Worm (Caenorhabditis elegans) whole organism, early embryonic: ENCODE data around the gene srh-229.

Source experiments
- B0310.2 ChIP-seq: sonication (generic microtip); optimal IDR thresholded peaks from 2 replicates; lab custom pipeline; 2016; ENCODE audit warnings: mild to moderate bottlenecking, missing genetic modification characterization, missing compliant biosample characterization
- F13C5.2 ChIP-seq: sonication (generic microtip); optimal IDR thresholded peaks from 2 replicates; lab custom pipeline; 2017; ENCODE audit warnings: mild to moderate bottlenecking, missing genetic modification characterization, inconsistent platforms, missing compliant biosample characterization
- aly-1 ChIP-seq: sonication (generic microtip); optimal IDR thresholded peaks from 2 replicates; lab custom pipeline; 2016; ENCODE audit warnings: missing genetic modification characterization, missing compliant biosample characterization
- ama-1 ChIP-seq: fragments of 150-350 bp; optimal IDR thresholded peaks from 2 replicates; lab custom pipeline; 2014
- ceh-13 ChIP-seq: fragments of 200-800 bp; sonication (Bioruptor generic); optimal IDR thresholded peaks from 2 replicates; lab custom pipeline; 2018; ENCODE audit warnings: mild to moderate bottlenecking, missing genetic modification characterization, missing compliant biosample characterization
- ceh-36 ChIP-seq: sonication (generic microtip); optimal IDR thresholded peaks from 2 replicates; lab custom pipeline; 2016; ENCODE audit warnings: missing genetic modification characterization, inconsistent platforms, missing compliant biosample characterization
- ets-7 ChIP-seq: sonication (generic microtip); optimal IDR thresholded peaks from 2 replicates; lab custom pipeline; 2016; ENCODE audit warnings: missing genotype, missing genetic modification characterization, missing compliant biosample characterization
- flt-1 ChIP-seq: fragments of 200-800 bp; sonication (Bioruptor generic); IDR thresholded peaks from 2 replicates; pipeline ENCODE4 v1.3.6; 2022; ENCODE audit warnings: missing genetic modification characterization, missing compliant biosample characterization
- hmbx-1 ChIP-seq: sonication (generic microtip); optimal IDR thresholded peaks from 2 replicates; lab custom pipeline; 2016; ENCODE audit warnings: mild to moderate bottlenecking, missing genetic modification characterization, missing compliant biosample characterization
- hmg-4 ChIP-seq: fragments of 200-800 bp; sonication (Bioruptor generic); optimal IDR thresholded peaks from 2 replicates; lab custom pipeline; 2018; ENCODE audit warnings: mild to moderate bottlenecking, missing genetic modification characterization, missing compliant biosample characterization
- hnd-1 ChIP-seq: sonication (generic microtip); optimal IDR thresholded peaks from 2 replicates; lab custom pipeline; 2016; ENCODE audit warnings: missing genetic modification characterization, missing compliant biosample characterization
- pes-1 ChIP-seq: fragments of 200-800 bp; sonication (Bioruptor generic); IDR thresholded peaks from 2 replicates; pipeline ENCODE4 v1.3.6; 2022; ENCODE audit warnings: missing genetic modification reagents, missing genetic modification characterization, missing compliant biosample characterization
- scrt-1 ChIP-seq: fragments of 200-800 bp; sonication (Bioruptor generic); IDR thresholded peaks from 2 replicates; pipeline ENCODE4 v1.3.6; 2022; ENCODE audit warnings: missing genetic modification characterization, missing compliant biosample characterization
- sea-1 ChIP-seq: fragments of 200-800 bp; sonication (Bioruptor generic); conservative IDR thresholded peaks from 2 replicates; pipeline ENCODE4 v1.3.6; 2022; ENCODE audit warnings: missing genetic modification characterization, missing compliant biosample characterization
- tbx-11 ChIP-seq: fragments of 200-800 bp; sonication (Bioruptor generic); IDR thresholded peaks from 2 replicates; pipeline ENCODE4 v1.3.6; 2022; ENCODE audit warnings: missing genetic modification characterization, missing compliant biosample characterization
- tbx-37 ChIP-seq: fragments of 200-800 bp; sonication (Bioruptor generic); conservative IDR thresholded peaks from 2 replicates; pipeline ENCODE4 v1.3.6; 2022; ENCODE audit warnings: missing genetic modification reagents, missing genetic modification characterization, missing compliant biosample characterization
- tra-4 ChIP-seq: sonication (generic microtip); optimal IDR thresholded peaks from 2 replicates; lab custom pipeline; 2017; ENCODE audit warnings: missing genetic modification characterization, missing compliant biosample characterization

The srh-229 gene

DNA sequence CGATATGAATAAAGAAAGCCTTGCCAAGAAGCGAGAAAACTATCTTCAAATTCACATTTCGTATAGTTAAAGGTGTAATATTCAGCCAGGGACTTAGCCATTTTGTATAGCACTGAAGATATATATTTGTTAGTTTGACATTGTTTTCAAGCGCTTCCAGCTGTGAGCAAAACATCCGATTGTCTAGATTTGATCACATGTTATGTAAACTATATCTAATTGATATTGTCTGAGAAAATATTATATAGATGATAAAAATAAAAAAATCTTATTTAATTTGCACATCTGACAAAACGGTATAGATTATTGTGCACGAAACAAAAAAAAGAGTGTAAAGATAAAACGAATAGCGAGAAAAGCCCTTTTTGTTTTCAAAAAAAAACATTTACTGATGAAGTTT, 39.5 kb downstream of the srh-229 start, which contains the start of gene srh-89:
Gene srh-89, minus strand, starts transcription at position 101 of the 400 bp plus-strand sequence.
- TF ChIP-seq ama-1 (lab: Kevin White, UChicago) (no peak), scrt-1 (GFP tag; lab: Robert Waterston, UW) (no peak), F13C5.2 (tag; lab: Kevin White, UChicago) (no peak), ets-7 (tag; lab: Kevin White, UChicago) (no peak), ceh-13 (GFP tag; lab: Kevin White, UChicago) (no peak), tra-4 (tag; lab: Kevin White, UChicago) (no peak), tbx-11 (GFP tag; lab: Robert Waterston, UW) (no peak), flt-1 (no peak), aly-1 (no peak), hmg-4 (GFP tag; lab: Kevin White, UChicago) (no peak)

DNA sequence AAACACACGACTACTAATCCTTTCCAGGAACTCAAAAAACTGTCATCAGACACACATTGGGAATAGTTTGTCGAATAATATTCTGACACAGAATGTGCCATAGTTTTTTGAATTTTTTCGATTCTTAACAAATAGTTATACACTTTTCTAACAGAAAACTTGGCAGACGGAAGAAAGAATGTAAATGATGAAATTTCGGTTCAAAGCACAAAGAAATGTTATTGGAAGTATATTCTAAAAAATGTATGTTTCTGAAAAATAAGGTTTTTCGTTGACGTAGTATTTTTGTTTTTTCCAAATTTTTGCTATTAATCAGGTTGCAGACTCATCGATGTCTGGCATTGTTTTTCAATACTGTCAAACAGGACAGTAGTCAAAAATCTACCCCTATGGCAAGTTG, 43.3 kb downstream of the srh-229 start, which contains the start of gene srh-92:
Gene srh-92, minus strand, starts transcription at position 101 of the 400 bp plus-strand sequence.
- TF ChIP-seq hmbx-1 = no peak
- no peak for TF ChIP-seq tbx-37 (GFP tag; lab: Robert Waterston, UW)
- TF ChIP-seq pes-1 (GFP tag; lab: Robert Waterston, UW) = no peak
- no peak for TF ChIP-seq ama-1 (lab: Kevin White, UChicago)
- no peak for TF ChIP-seq ceh-36 (tag; lab: Kevin White, UChicago)
- TF ChIP-seq ets-7 (tag; lab: Kevin White, UChicago) = no peak
- TF ChIP-seq F13C5.2 (tag; lab: Kevin White, UChicago) = no peak
- TF ChIP-seq flt-1 = no peak
- TF ChIP-seq hmg-4 (GFP tag; lab: Kevin White, UChicago) = no peak
- TF ChIP-seq ceh-13 (GFP tag; lab: Kevin White, UChicago) = no peak
- TF ChIP-seq aly-1 = no peak
- TF ChIP-seq sea-1 (GFP tag; lab: Robert Waterston, UW) = no peak
- no peak for TF ChIP-seq scrt-1 (GFP tag; lab: Robert Waterston, UW)
- no peak for TF ChIP-seq tbx-11 (GFP tag; lab: Robert Waterston, UW)
- TF ChIP-seq B0310.2 (tag; lab: Kevin White, UChicago) = no peak
- no peak for TF ChIP-seq hnd-1 (tag; lab: Kevin White, UChicago)
- no peak for TF ChIP-seq tra-4 (tag; lab: Kevin White, UChicago)

DNA sequence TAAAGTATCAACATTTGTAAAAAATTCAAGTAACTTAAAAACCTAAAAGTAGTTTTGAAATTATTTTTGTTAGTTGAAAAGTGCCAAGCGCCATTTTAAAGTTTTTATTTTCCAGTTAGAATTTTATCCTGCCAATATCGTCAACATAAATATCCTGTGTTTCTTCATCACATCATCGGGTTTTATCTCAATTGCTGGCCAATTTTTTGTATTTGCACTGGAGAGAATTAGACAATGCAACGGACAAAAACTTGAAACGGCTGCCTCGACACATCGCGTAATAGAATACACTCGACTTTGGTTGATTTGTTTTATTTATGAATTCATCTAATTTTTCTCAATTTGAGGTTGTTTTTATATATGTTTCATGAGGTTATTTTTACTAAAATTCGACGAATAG, 49.2 kb downstream of the srh-229 start, which contains the start of gene F25E5.2:
Gene F25E5.2, plus strand, starts transcription at position 301 of the 400 bp plus-strand sequence.
- TF ChIP-seq aly-1 = no peak
- no peak for TF ChIP-seq hnd-1 (tag; lab: Kevin White, UChicago)
- TF ChIP-seq sea-1 (GFP tag; lab: Robert Waterston, UW) = no peak
- no peak for TF ChIP-seq tra-4 (tag; lab: Kevin White, UChicago)
- TF ChIP-seq hmbx-1 = no peak
- TF ChIP-seq tbx-37 (GFP tag; lab: Robert Waterston, UW) = no peak
- TF ChIP-seq pes-1 (GFP tag; lab: Robert Waterston, UW) = no peak
- no peak for TF ChIP-seq F13C5.2 (tag; lab: Kevin White, UChicago)
- TF ChIP-seq ceh-36 (tag; lab: Kevin White, UChicago) = no peak
- no peak for TF ChIP-seq B0310.2 (tag; lab: Kevin White, UChicago)
- TF ChIP-seq ceh-13 (GFP tag; lab: Kevin White, UChicago) = no peak
- no peak for TF ChIP-seq ama-1 (lab: Kevin White, UChicago)
- TF ChIP-seq tbx-11 (GFP tag; lab: Robert Waterston, UW) = no peak
- no peak for TF ChIP-seq flt-1
- TF ChIP-seq ets-7 (tag; lab: Kevin White, UChicago) = no peak
- no peak for TF ChIP-seq hmg-4 (GFP tag; lab: Kevin White, UChicago)
- no peak for TF ChIP-seq scrt-1 (GFP tag; lab: Robert Waterston, UW)

DNA sequence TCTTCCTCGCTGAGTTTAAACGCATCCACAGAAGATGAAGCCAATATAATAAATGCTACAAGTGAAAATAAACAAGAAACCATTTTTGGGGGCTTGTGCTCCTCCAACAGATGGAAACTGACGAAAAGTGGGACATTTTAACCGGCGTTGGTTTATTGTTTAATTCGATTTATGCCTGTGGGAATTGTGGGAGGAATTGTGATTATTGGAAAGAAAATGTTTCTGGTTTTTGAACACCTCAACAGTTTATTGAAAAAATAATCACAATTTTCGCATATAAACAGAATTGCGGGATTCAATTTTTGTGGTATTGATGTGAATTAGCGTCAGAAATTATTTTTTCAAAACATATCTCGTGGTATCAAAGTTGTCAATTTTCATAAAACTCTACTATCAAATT, 49.9 kb downstream of the srh-229 start, which contains the start of gene try-8:
Gene try-8, minus strand, starts transcription at position 101 of the 400 bp plus-strand sequence.
- TF ChIP-seq hmbx-1 (no peak), F13C5.2 (tag; lab: Kevin White, UChicago) (no peak), hmg-4 (GFP tag; lab: Kevin White, UChicago) (no peak), aly-1 (no peak), ets-7 (tag; lab: Kevin White, UChicago) (no peak), tbx-37 (GFP tag; lab: Robert Waterston, UW) (no peak), ama-1 (lab: Kevin White, UChicago) (no peak), ceh-36 (tag; lab: Kevin White, UChicago) (no peak), scrt-1 (GFP tag; lab: Robert Waterston, UW) (no peak), ceh-13 (GFP tag; lab: Kevin White, UChicago) (no peak)
